Fruit fly (Drosophila melanogaster) whole organism, wandering third instar larva: ENCODE results near the gene CG33159.

Experiments
- Abd-B ChIP-seq: fragments of >200 bp; optimal IDR thresholded peaks from 2 replicates; lab custom pipeline; 2017; ENCODE audit warnings: missing biosample characterization, missing genetic modification characterization
- CG9705 ChIP-seq: fragments of 200-800 bp; sonication (Bioruptor generic); optimal IDR thresholded peaks from 2 replicates; lab custom pipeline; 2018; ENCODE audit warnings: missing biosample characterization, mild to moderate bottlenecking, missing genetic modification characterization
- Dfd ChIP-seq: fragments of >200 bp; optimal IDR thresholded peaks from 2 replicates; lab custom pipeline; 2017; ENCODE audit warnings: missing biosample characterization, missing genetic modification characterization
- OdsH ChIP-seq: fragments of 200-800 bp; sonication (Bioruptor generic); optimal IDR thresholded peaks from 2 replicates; lab custom pipeline; 2016; ENCODE audit warnings: missing biosample characterization, mild to moderate bottlenecking, missing genetic modification characterization
- Rel ChIP-seq, 2 experiments: fragments of 200-800 bp; sonication (Bioruptor generic) in 1 of 2; optimal IDR thresholded peaks; 2 replicates in 1 of 2; 3 replicates in 1 of 2; lab custom pipeline; 2016 to 2019; ENCODE audit warnings: mild to moderate bottlenecking in 2 of 2, missing biosample characterization in 2 of 2, missing genetic modification characterization in 2 of 2, moderate library complexity in 1 of 2
- br ChIP-seq: fragments of 200-800 bp; sonication (Bioruptor generic); optimal IDR thresholded peaks from 2 replicates; lab custom pipeline; 2016; ENCODE audit warnings: missing biosample characterization, missing genetic modification characterization
- fru ChIP-seq: fragments of 200-800 bp; sonication (Bioruptor generic); optimal IDR thresholded peaks from 3 replicates; lab custom pipeline; 2016; ENCODE audit warnings: missing biosample characterization, mild to moderate bottlenecking, missing genetic modification characterization
- h ChIP-seq: fragments of 200-800 bp; sonication (Bioruptor generic); optimal IDR thresholded peaks from 3 replicates; lab custom pipeline; 2016; ENCODE audit warnings: missing biosample characterization, mild to moderate bottlenecking, missing genetic modification characterization

DNA sequence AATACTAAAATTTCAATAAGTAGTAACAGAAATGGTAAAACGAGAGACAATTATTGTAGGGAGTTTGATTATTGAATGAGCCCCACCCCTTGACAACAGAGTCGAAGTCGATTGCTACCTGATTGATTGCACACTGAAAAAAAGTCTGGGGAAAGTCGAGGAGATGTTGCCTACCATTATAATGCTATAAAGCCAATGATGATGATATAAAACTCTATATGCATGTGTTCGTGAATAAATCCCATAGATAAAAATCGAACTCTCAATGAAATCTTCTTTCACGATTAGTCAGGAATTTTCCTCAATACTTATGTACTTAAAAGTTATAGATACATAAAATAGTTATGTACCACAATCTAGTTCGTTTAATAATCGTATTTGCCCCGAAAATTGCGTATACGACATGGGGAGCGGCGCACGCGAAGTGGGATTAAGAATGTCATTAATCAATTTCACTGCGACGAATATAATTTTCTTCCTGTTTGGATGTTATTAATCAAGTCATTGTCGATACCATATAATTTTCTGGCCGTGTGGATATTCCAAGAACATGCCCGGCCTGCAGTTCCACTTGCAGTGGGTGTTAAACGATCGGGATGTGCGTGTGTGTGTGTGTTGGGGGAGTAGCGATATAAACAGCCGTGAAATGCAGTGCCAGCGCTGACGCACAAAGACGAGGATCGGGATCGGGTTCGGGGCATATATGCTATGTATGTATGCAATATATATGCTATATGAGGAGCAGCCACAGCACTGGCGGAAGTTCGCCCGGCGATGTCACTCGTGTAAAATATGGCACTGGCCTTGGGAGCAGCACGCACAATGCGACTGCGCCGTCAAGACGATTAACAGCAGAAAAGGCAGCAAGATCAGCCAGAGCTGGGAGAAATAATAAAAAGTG lies 40.2 kb upstream of the CG33159 start, which contains the start of gene CG12078:
- TF ChIP-seq fru (GFP tag; lab: Kevin White, UChicago), result peak; percentile 2
- no peak for TF ChIP-seq OdsH (GFP tag; lab: Kevin White, UChicago)
- no peak for TF ChIP-seq Dfd (GFP tag; lab: Kevin White, UChicago)
- TF ChIP-seq br, result no peak
- TF ChIP-seq CG9705, result no peak
- TF ChIP-seq Rel (GFP tag; optimal IDR thresholded peaks at IDR 0.05; lab: Kevin White, UChicago), result no peak
- no peak for TF ChIP-seq Rel (tag; optimal IDR thresholded peaks at IDR 0.05; lab: Kevin White, UChicago)
- no peak for TF ChIP-seq h (GFP tag; lab: Kevin White, UChicago)
- no peak for TF ChIP-seq Abd-B
